Worm (Caenorhabditis elegans): ENCODE measurements around the gene K03D3.5.
"Not testable (repeated sequence)": the region's sequence is repeated elsewhere in the genome, so short reads cannot be mapped to it uniquely, and the experiment has no call there.

Gene K03D3.5

ce11 chrIV:16307925-16308324, 12.4 kb downstream of the K03D3.5 start, which contains the start of gene rac-2:
Gene rac-2, plus strand, starts transcription at chrIV:16308225.
- TF ChIP-seq egl-5, elt-3, nhr-23 (tag; optimal IDR thresholded peaks at IDR 0.05): not testable (repeated sequence)

- TF ChIP-seq nhr-67 (tag; optimal IDR thresholded peaks at IDR 0.05) (no peak), ama-1 (optimal IDR thresholded peaks at IDR 0.05) (no peak), lin-39 (tag; optimal IDR thresholded peaks at IDR 0.05) (no peak), egl-5 (tag; optimal IDR thresholded peaks at IDR 0.05) (no peak), unc-62 (GFP tag; optimal IDR thresholded peaks at IDR 0.05) (no peak)
These were observed 13.4 kb downstream of the K03D3.5 start for ce11 chrIV:16306918-16307317.

ce11 chrIV:16298851-16299250, 21.5 kb downstream of the K03D3.5 start, which contains the start of gene srz-72:
Gene srz-72, plus strand, starts transcription at chrIV:16299151.
- no peak for TF ChIP-seq mml-1 (tag; optimal IDR thresholded peaks at IDR 0.05)
- no peak for TF ChIP-seq ceh-16 (tag; optimal IDR thresholded peaks at IDR 0.05)
- TF ChIP-seq nhr-23 (tag; optimal IDR thresholded peaks at IDR 0.05) = no peak
- no peak for TF ChIP-seq nhr-12 (tag; optimal IDR thresholded peaks at IDR 0.05)
- no peak for TF ChIP-seq fkh-2 (tag; optimal IDR thresholded peaks at IDR 0.05)
- TF ChIP-seq nhr-11 (tag; optimal IDR thresholded peaks at IDR 0.05) = no peak

ce11 chrIV:16293889-16294288, 26.4 kb downstream of the K03D3.5 start:
- TF ChIP-seq elt-2 (tag; optimal IDR thresholded peaks at IDR 0.05) (peak; percentile 68), nhr-237 (tag; optimal IDR thresholded peaks at IDR 0.05) (no peak)

- no peak for TF ChIP-seq nhr-11 (tag; optimal IDR thresholded peaks at IDR 0.05)
- no peak for TF ChIP-seq tbx-2 (tag; optimal IDR thresholded peaks at IDR 0.05)
- TF ChIP-seq fos-1 (tag; optimal IDR thresholded peaks at IDR 0.05) = no peak
- no peak for TF ChIP-seq nfya-1 (tag; optimal IDR thresholded peaks at IDR 0.05; ENCODE audit: insufficient read depth)
- no peak for TF ChIP-seq snpc-4 (tag; optimal IDR thresholded peaks at IDR 0.05)
- no peak for TF ChIP-seq lin-15B (tag; optimal IDR thresholded peaks at IDR 0.05)
- TF ChIP-seq skn-1 (tag; optimal IDR thresholded peaks at IDR 0.05) = no peak
- TF ChIP-seq nhr-25 (tag; optimal IDR thresholded peaks at IDR 0.05) = no peak
- no peak for TF ChIP-seq unc-62 (GFP tag; optimal IDR thresholded peaks at IDR 0.05)
- TF ChIP-seq fkh-2 (tag; optimal IDR thresholded peaks at IDR 0.05) = no peak
- no peak for TF ChIP-seq pqm-1 (tag; optimal IDR thresholded peaks at IDR 0.05)
- TF ChIP-seq unc-39 (tag; optimal IDR thresholded peaks at IDR 0.05) = no peak
- TF ChIP-seq ztf-4 (tag; optimal IDR thresholded peaks at IDR 0.05) = no peak
- no peak for TF ChIP-seq mdl-1 (tag; optimal IDR thresholded peaks at IDR 0.05)
- no peak for TF ChIP-seq mml-1 (tag; optimal IDR thresholded peaks at IDR 0.05)
- no peak for TF ChIP-seq ztf-11 (tag; optimal IDR thresholded peaks at IDR 0.05)
- no peak for TF ChIP-seq ceh-16 (tag; optimal IDR thresholded peaks at IDR 0.05)
- no peak for TF ChIP-seq nhr-23 (tag; optimal IDR thresholded peaks at IDR 0.05)
- no peak for TF ChIP-seq nhr-77 (tag; optimal IDR thresholded peaks at IDR 0.05)
These were observed 29.6 kb downstream of the K03D3.5 start, which contains the start of gene srz-75 for ce11 chrIV:16290745-16291144. Gene srz-75, minus strand, starts transcription at chrIV:16290845.

ce11 chrIV:16280614-16281013, 39.7 kb downstream of the K03D3.5 start, which contains the start of gene clec-191:
Gene clec-191, minus strand, starts transcription at chrIV:16280714.
- TF ChIP-seq nhr-25 (tag; optimal IDR thresholded peaks at IDR 0.05) = no peak
- TF ChIP-seq unc-62 (GFP tag; optimal IDR thresholded peaks at IDR 0.05) = no peak
- TF ChIP-seq mdl-1 (tag; optimal IDR thresholded peaks at IDR 0.05) = no peak
- no peak for TF ChIP-seq nfya-1 (tag; optimal IDR thresholded peaks at IDR 0.05; ENCODE audit: insufficient read depth)
- TF ChIP-seq ceh-16 (tag; optimal IDR thresholded peaks at IDR 0.05) = no peak
- no peak for TF ChIP-seq skn-1 (tag; optimal IDR thresholded peaks at IDR 0.05)
- no peak for TF ChIP-seq nhr-77 (tag; optimal IDR thresholded peaks at IDR 0.05)
- no peak for TF ChIP-seq lsy-12 (tag; optimal IDR thresholded peaks at IDR 0.05)
- TF ChIP-seq nhr-12 (tag; optimal IDR thresholded peaks at IDR 0.05) = no peak
- TF ChIP-seq elt-1 (tag; optimal IDR thresholded peaks at IDR 0.05) = no peak
- TF ChIP-seq zag-1 (tag; optimal IDR thresholded peaks at IDR 0.05) = no peak
- TF ChIP-seq unc-39 (tag; optimal IDR thresholded peaks at IDR 0.05) = no peak

ce11 chrIV:16277902-16278301, 42.4 kb downstream of the K03D3.5 start, which contains the start of gene ccch-2:
Gene ccch-2, plus strand, starts transcription at chrIV:16278202.
- TF ChIP-seq nhr-67 (tag; optimal IDR thresholded peaks at IDR 0.05) (no peak), zag-1 (tag; optimal IDR thresholded peaks at IDR 0.05) (no peak), tbx-2 (tag; optimal IDR thresholded peaks at IDR 0.05) (no peak), nhr-25 (tag; optimal IDR thresholded peaks at IDR 0.05) (no peak), daf-12 (tag; optimal IDR thresholded peaks at IDR 0.05) (no peak), ceh-16 (tag; optimal IDR thresholded peaks at IDR 0.05) (no peak), nhr-11 (tag; optimal IDR thresholded peaks at IDR 0.05) (no peak), egl-5 (tag; optimal IDR thresholded peaks at IDR 0.05) (no peak), sea-2 (GFP tag; optimal IDR thresholded peaks at IDR 0.05) (no peak), ztf-11 (tag; optimal IDR thresholded peaks at IDR 0.05) (no peak)

Data from whole organism, L3 larva.